Fruit fly (Drosophila melanogaster) whole organism, embryonic: ENCODE data around the gene CG4133.
A peak's percentile ranks its signal among the peaks of the same experiment; 100 is the strongest.

ENCODE experiments used
- ATbp ChIP-seq: fragments of 200-800 bp; sonication (Bioruptor generic); optimal IDR thresholded peaks from 2 replicates; lab custom pipeline; 2017; ENCODE audit warnings: missing biosample characterization, mild to moderate bottlenecking, missing genetic modification characterization, missing genetic modification reagents
- Abd-B ChIP-seq: fragments of 200-800 bp; sonication (Bioruptor generic); optimal IDR thresholded peaks from 2 replicates; lab custom pipeline; 2018; ENCODE audit warnings: missing biosample characterization, mild to moderate bottlenecking, missing genetic modification characterization, moderate library complexity
- Adf1 ChIP-seq: fragments of 200-800 bp; sonication (Bioruptor generic); IDR thresholded peaks from 2 replicates; pipeline ENCODE4 v1.3.6; 2022; ENCODE audit warnings: missing biosample characterization, missing genetic modification characterization
- Asciz ChIP-seq: fragments of 200-800 bp; sonication (Bioruptor generic); optimal IDR thresholded peaks from 2 replicates; lab custom pipeline; 2017; ENCODE audit warnings: missing biosample characterization, mild to moderate bottlenecking, missing genetic modification characterization, missing genetic modification reagents
- Atf6 ChIP-seq: fragments of 200-800 bp; sonication (Bioruptor generic); IDR thresholded peaks from 2 replicates; pipeline ENCODE4 v1.3.6; 2022; ENCODE audit warnings: missing biosample characterization, missing genetic modification characterization
- B-H1 ChIP-seq: fragments of 200-800 bp; sonication (Bioruptor generic); IDR thresholded peaks from 3 replicates; pipeline ENCODE4 v1.3.6; 2022; ENCODE audit warnings: missing biosample characterization, missing genetic modification characterization
- CG13123 ChIP-seq: fragments of 200-800 bp; sonication (Bioruptor generic); optimal IDR thresholded peaks from 2 replicates; lab custom pipeline; 2016; ENCODE audit warnings: missing biosample characterization, missing genetic modification characterization
- CG13296 ChIP-seq: fragments of 200-800 bp; sonication (Bioruptor generic); optimal IDR thresholded peaks from 3 replicates; lab custom pipeline; 2018; ENCODE audit warnings: missing biosample characterization, mild to moderate bottlenecking, missing genetic modification characterization
- CG14667 ChIP-seq: fragments of 200-800 bp; sonication (Bioruptor generic); IDR thresholded peaks from 2 replicates; pipeline ENCODE4 v1.3.6; 2022; ENCODE audit warnings: missing biosample characterization, missing genetic modification characterization
- CG16815 ChIP-seq: fragments of 200-800 bp; sonication (Bioruptor generic); optimal IDR thresholded peaks from 3 replicates; lab custom pipeline; 2017; ENCODE audit warnings: missing biosample characterization, mild to moderate bottlenecking, missing genetic modification characterization
- CG2875 ChIP-seq: fragments of 200-800 bp; sonication (Bioruptor generic); optimal IDR thresholded peaks from 2 replicates; lab custom pipeline; 2017; ENCODE audit warnings: missing biosample characterization, mild to moderate bottlenecking, missing genetic modification characterization, missing genetic modification reagents
- CG31388 ChIP-seq: fragments of 200-800 bp; sonication (Bioruptor generic); optimal IDR thresholded peaks from 2 replicates; lab custom pipeline; 2016; ENCODE audit warnings: missing biosample characterization, missing genetic modification characterization
- CG3163 ChIP-seq: fragments of 200-800 bp; sonication (Bioruptor generic); optimal IDR thresholded peaks from 3 replicates; lab custom pipeline; 2016; ENCODE audit warnings: missing biosample characterization, missing genetic modification characterization
- CG4360 ChIP-seq: fragments of 200-800 bp; sonication (Bioruptor generic); IDR thresholded peaks from 2 replicates; pipeline ENCODE4 v1.3.6; 2022; ENCODE audit warnings: missing biosample characterization, missing genetic modification characterization
- CG6765 ChIP-seq: fragments of 200-800 bp; sonication (Bioruptor generic); optimal IDR thresholded peaks from 3 replicates; lab custom pipeline; 2017; ENCODE audit warnings: missing biosample characterization, mild to moderate bottlenecking, missing genetic modification characterization
- CG6854 ChIP-seq: fragments of 200-800 bp; sonication (Bioruptor generic); optimal IDR thresholded peaks from 3 replicates; lab custom pipeline; 2017; ENCODE audit warnings: missing biosample characterization, mild to moderate bottlenecking, missing genetic modification characterization
- CG9727 ChIP-seq: fragments of 200-800 bp; sonication (Bioruptor generic); optimal IDR thresholded peaks from 3 replicates; lab custom pipeline; 2017; ENCODE audit warnings: missing biosample characterization, mild to moderate bottlenecking, missing genetic modification characterization
- Drgx ChIP-seq: fragments of 200-800 bp; sonication (Bioruptor generic); IDR thresholded peaks from 2 replicates; pipeline ENCODE4 v1.3.6; 2022; ENCODE audit warnings: missing biosample characterization, missing genetic modification characterization
- Fer2 ChIP-seq: fragments of 200-800 bp; sonication (Bioruptor generic); optimal IDR thresholded peaks from 2 replicates; lab custom pipeline; 2018; ENCODE audit warnings: missing biosample characterization, mild to moderate bottlenecking, missing genetic modification characterization, moderate library complexity
- Lpt ChIP-seq: fragments of >200 bp; optimal IDR thresholded peaks from 2 replicates; lab custom pipeline; 2018; ENCODE audit warnings: missing biosample characterization, missing genetic modification characterization
- MESR4 ChIP-seq: fragments of 200-800 bp; sonication (Bioruptor generic); optimal IDR thresholded peaks from 2 replicates; lab custom pipeline; 2018; ENCODE audit warnings: missing biosample characterization, mild to moderate bottlenecking, missing genetic modification characterization, moderate library complexity
- Med ChIP-seq: fragments of 200-800 bp; sonication (Bioruptor generic); peaks from one replicate; lab custom pipeline; 2016; ENCODE audit warnings: missing biosample characterization, missing genetic modification characterization, mild to moderate bottlenecking, inconsistent platforms, moderate library complexity
- Rx ChIP-seq: fragments of 200-800 bp; sonication (Bioruptor generic); IDR thresholded peaks from 2 replicates; pipeline ENCODE4 v1.3.6; 2022; ENCODE audit warnings: missing biosample characterization, missing genetic modification characterization
- Six4 ChIP-seq: fragments of 200-800 bp; sonication (Bioruptor generic); optimal IDR thresholded peaks from 2 replicates; lab custom pipeline; 2016; ENCODE audit warnings: missing biosample characterization, missing genetic modification characterization
- Sox100B ChIP-seq: fragments of 200-800 bp; sonication (Bioruptor generic); optimal IDR thresholded peaks from 3 replicates; lab custom pipeline; 2018; ENCODE audit warnings: missing biosample characterization, mild to moderate bottlenecking, missing genetic modification characterization
- Xrp1 ChIP-seq: fragments of 200-800 bp; sonication (Bioruptor generic); IDR thresholded peaks from 2 replicates; pipeline ENCODE4 v1.3.6; 2022; ENCODE audit warnings: missing biosample characterization, missing genetic modification characterization
- amos ChIP-seq: fragments of 200-800 bp; sonication (Bioruptor generic); IDR thresholded peaks from 2 replicates; pipeline ENCODE4 v1.3.6; 2022; ENCODE audit warnings: missing biosample characterization, missing genetic modification characterization; ENCODE audit not compliant: partially characterized antibody
- cato ChIP-seq: fragments of 200-800 bp; sonication (Bioruptor generic); optimal IDR thresholded peaks from 2 replicates; lab custom pipeline; 2016; ENCODE audit warnings: missing biosample characterization, missing genetic modification characterization, borderline replicate concordance
- cg ChIP-seq: fragments of 200-800 bp; sonication (Bioruptor generic); optimal IDR thresholded peaks from 3 replicates; lab custom pipeline; 2019; ENCODE audit warnings: missing biosample characterization, mild to moderate bottlenecking, missing genetic modification characterization, moderate library complexity
- chm ChIP-seq: fragments of 200-800 bp; sonication (Bioruptor generic); IDR thresholded peaks from 2 replicates; pipeline ENCODE4 v1.3.6; 2022; ENCODE audit warnings: missing biosample characterization, missing genetic modification characterization
- ci ChIP-seq: fragments of 200-800 bp; sonication (Bioruptor generic); IDR thresholded peaks from 3 replicates; pipeline ENCODE4 v1.3.6; 2022; ENCODE audit warnings: missing biosample characterization, missing genetic modification characterization
- corto ChIP-seq: fragments of 200-800 bp; sonication (Bioruptor generic); optimal IDR thresholded peaks from 2 replicates; lab custom pipeline; 2016; ENCODE audit warnings: missing biosample characterization, mild to moderate bottlenecking, missing genetic modification characterization, moderate library complexity
- crp ChIP-seq, 2 experiments: fragments of 200-800 bp; sonication (Bioruptor generic); optimal IDR thresholded peaks; 2 replicates in 1 of 2; 3 replicates in 1 of 2; lab custom pipeline; 2017; ENCODE audit warnings: missing biosample characterization in 2 of 2, missing genetic modification characterization in 2 of 2, mild to moderate bottlenecking in 1 of 2, moderate library complexity in 1 of 2
- dmrt11E ChIP-seq: fragments of 200-800 bp; sonication (Bioruptor generic); optimal IDR thresholded peaks from 3 replicates; lab custom pipeline; 2018; ENCODE audit warnings: missing biosample characterization, mild to moderate bottlenecking, missing genetic modification characterization, moderate library complexity
- ems ChIP-seq: fragments of 200-800 bp; sonication (Bioruptor generic); optimal IDR thresholded peaks from 3 replicates; lab custom pipeline; 2016; ENCODE audit warnings: missing biosample characterization, missing genetic modification characterization
- lbe ChIP-seq: fragments of 200-800 bp; sonication (Bioruptor generic); optimal IDR thresholded peaks from 2 replicates; lab custom pipeline; 2016; ENCODE audit warnings: missing biosample characterization, mild to moderate bottlenecking, missing genetic modification characterization
- maf-S ChIP-seq: fragments of 200-800 bp; sonication (Bioruptor generic); optimal IDR thresholded peaks from 2 replicates; lab custom pipeline; 2016; ENCODE audit warnings: missing biosample characterization, missing genetic modification characterization
- nom ChIP-seq: fragments of 200-800 bp; sonication (Bioruptor generic); optimal IDR thresholded peaks from 2 replicates; lab custom pipeline; 2017; ENCODE audit warnings: missing biosample characterization, missing genetic modification characterization, mild to moderate bottlenecking, moderate library complexity, missing genetic modification reagents
- otp ChIP-seq: fragments of 200-800 bp; sonication (Bioruptor generic); IDR thresholded peaks from 3 replicates; pipeline ENCODE4, ENCODE4 v1.3.6; 2022; ENCODE audit warnings: missing biosample characterization, missing genetic modification characterization
- p53 ChIP-seq: fragments of 200-800 bp; sonication (Bioruptor generic); optimal IDR thresholded peaks from 2 replicates; lab custom pipeline; 2016; ENCODE audit warnings: missing biosample characterization, missing genetic modification characterization
- prd ChIP-seq, 3 experiments: fragments of >200 bp in 2 of 3; fragments of 200-800 bp in 1 of 3; sonication (Bioruptor generic) in 1 of 3; optimal IDR thresholded peaks in 2 of 3; IDR thresholded peaks in 1 of 3; 2 replicates in 2 of 3; 3 replicates in 1 of 3; pipeline versions ENCODE4 v1.3.6 to Lab custom; 2017 to 2022; ENCODE audit warnings: missing biosample characterization in 1 of 3, missing genetic modification characterization in 1 of 3
- repo ChIP-seq: fragments of 200-800 bp; sonication (Bioruptor generic); optimal IDR thresholded peaks from 2 replicates; lab custom pipeline; 2016; ENCODE audit warnings: missing biosample characterization, missing genetic modification characterization
- shn ChIP-seq: fragments of 200-800 bp; sonication (Bioruptor generic); optimal IDR thresholded peaks from 3 replicates; lab custom pipeline; 2016; ENCODE audit warnings: missing biosample characterization, missing genetic modification characterization
- tap ChIP-seq: fragments of 200-800 bp; optimal IDR thresholded peaks from 3 replicates; lab custom pipeline; 2019; ENCODE audit warnings: missing biosample characterization, mild to moderate bottlenecking, missing genetic modification characterization, moderate library complexity
- zf30C ChIP-seq: fragments of 200-800 bp; sonication (Bioruptor generic); optimal IDR thresholded peaks from 3 replicates; lab custom pipeline; 2018; ENCODE audit warnings: missing biosample characterization, mild to moderate bottlenecking, missing genetic modification characterization

Gene CG4133

DNA sequence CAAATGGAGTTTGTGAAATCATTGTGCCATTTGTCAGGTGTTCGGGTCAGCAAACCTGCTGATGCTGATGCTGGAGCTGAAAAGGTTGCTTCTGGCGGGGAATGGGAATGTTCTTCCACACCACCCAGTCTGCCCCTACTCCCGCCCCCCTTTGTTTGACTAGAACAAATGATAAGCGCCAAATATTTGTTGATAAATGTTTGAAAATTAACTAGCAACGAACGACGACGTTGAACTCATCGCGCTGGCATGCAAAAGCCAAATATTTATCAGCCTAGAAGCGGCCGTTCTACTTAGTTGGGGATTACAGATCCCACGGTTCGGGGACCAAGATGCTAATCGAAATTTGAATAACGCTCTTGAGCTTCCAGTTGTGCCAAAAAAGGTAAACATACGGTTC lies 29.8 kb upstream of the CG4133 start (continued):
- TF ChIP-seq Atf6 (0 out of 2 replicates have a peak, but pooled peaks have one; percentile 18), CG6854 (GFP tag; lab: Kevin White, UChicago) (no peak), Asciz (GFP tag; lab: Kevin White, UChicago) (peak; percentile 44), corto (GFP tag; lab: Kevin White, UChicago) (no peak), Sox100B (no peak), CG3163 (GFP tag; lab: Kevin White, UChicago) (no peak), CG31388 (GFP tag; lab: Kevin White, UChicago) (no peak), CG6765 (GFP tag; lab: Kevin White, UChicago) (peak; percentile 30), CG14667 (GFP tag; lab: Robert Waterston, UW) (no peak), B-H1 (GFP tag; lab: Robert Waterston, UW) (no peak), CG13296 (GFP tag; lab: Kevin White, UChicago) (no peak), Abd-B (GFP tag; lab: Kevin White, UChicago) (no peak)
- TF ChIP-seq, all 482 proteins: peak for 45

DNA sequence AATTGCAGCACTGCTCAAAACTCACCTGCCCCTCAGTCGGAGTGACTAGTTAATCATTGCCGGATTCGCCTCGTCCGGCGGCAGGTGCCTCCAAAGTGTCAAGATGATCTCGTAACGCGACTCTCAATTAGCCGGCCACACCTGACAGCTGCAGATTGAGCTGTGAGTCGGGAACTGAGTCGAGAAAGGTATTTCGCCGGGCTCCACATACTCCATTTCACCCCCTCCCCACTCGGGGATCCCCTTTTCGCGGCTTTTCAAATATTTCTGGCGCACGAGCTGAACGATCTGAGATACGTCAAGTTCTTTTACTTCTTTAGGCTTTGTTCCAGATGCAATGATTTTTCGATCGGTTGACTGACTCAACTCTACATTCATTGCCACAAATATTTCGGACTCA lies 28.9 kb upstream of the CG4133 start:
- TF ChIP-seq repo (GFP tag; lab: Kevin White, UChicago): no peak
- TF ChIP-seq Med: peak; percentile 17
- TF ChIP-seq, all 482 proteins: peak for 1

DNA sequence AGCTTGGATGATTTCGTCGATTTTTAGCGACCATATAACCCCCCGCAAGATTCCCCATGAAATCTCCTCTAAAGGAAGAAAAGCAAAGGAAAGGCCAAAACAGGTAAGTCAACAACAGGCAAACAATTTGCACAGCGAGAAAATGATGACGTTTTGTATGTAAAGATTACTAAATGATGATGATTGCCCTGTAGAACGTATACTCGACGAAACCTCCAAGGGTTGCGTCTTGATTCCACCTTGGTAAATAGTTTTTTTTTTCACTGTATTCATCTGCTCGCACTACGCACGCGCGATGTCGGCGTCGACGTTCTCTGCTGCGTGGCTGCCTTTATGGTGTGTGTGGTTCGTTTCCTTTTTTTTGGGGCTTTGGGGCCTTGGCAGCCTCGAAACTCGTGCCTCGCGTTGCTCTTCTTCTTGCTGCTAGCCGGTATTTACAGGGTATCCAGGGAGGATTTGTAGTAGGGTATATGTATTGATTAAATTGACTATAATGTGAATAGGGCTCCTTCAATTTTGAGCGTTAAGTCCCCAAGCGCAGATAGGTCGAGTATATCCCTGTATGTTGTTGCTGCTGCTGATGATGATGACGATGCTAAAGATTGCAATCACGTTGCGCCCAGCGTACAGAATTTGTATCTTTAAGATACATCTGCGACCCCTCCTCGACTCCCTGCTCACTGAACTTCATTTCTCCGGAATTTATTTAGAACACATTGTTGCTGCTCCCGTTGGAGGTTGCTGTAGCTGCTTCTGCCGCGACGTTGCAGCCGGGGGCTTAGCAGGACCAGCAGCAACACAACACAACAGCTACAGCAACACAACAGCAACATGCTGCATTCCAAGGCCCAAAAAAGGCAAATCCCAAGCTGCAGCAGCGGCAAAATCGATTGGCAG lies 27.7 kb upstream of the CG4133 start:
- TF ChIP-seq Rx (0 out of 2 replicates have a peak, but pooled peaks have one; percentile 10), ci (GFP tag; lab: Robert Waterston, UW) (peak; percentile 66; the same call in 1 of the 3 replicates), ems (GFP tag; lab: Kevin White, UChicago) (no peak), p53 (GFP tag; lab: Kevin White, UChicago) (no peak), maf-S (GFP tag; lab: Kevin White, UChicago) (no peak), Xrp1 (GFP tag; lab: Robert Waterston, UW) (peak; percentile 71), Fer2 (tag; lab: Kevin White, UChicago) (no peak), CG16815 (GFP tag; lab: Kevin White, UChicago) (peak; percentile 16), shn (GFP tag; lab: Kevin White, UChicago) (peak; percentile 30), cato (no peak), prd (optimal IDR thresholded peaks at IDR 0.05; lab: Kevin White, UChicago) (no peak), prd (GFP tag; IDR thresholded peaks at IDR 0.05; lab: Robert Waterston, UW) (peak; percentile 62), CG13123 (no peak), lbe (GFP tag; lab: Kevin White, UChicago) (peak; percentile 86), chm (GFP tag; lab: Robert Waterston, UW) (peak; percentile 24; the same call in 1 of the 2 replicates), zf30C (GFP tag; lab: Kevin White, UChicago) (peak; percentile 71), nom (GFP tag; lab: Kevin White, UChicago) (peak; percentile 94), Lpt (GFP tag; lab: Kevin White, UChicago) (no peak), cg (GFP tag; lab: Kevin White, UChicago) (no peak), ATbp (peak; percentile 28), CG4360 (GFP tag; lab: Robert Waterston, UW) (no peak), CG9727 (GFP tag; lab: Kevin White, UChicago) (peak; percentile 21), CG2875 (GFP tag; lab: Kevin White, UChicago) (no peak), tap (tag; lab: Kevin White, UChicago) (no peak), amos (no peak), MESR4 (no peak), crp (GFP tag; optimal IDR thresholded peaks at IDR 0.05; lab: Kevin White, UChicago) (no peak), dmrt11E (peak; percentile 24), Six4 (no peak), Adf1 (GFP tag; lab: Robert Waterston, UW) (peak; percentile 28; the same call in 1 of the 2 replicates), Drgx (GFP tag; lab: Robert Waterston, UW) (peak; percentile 93), otp (GFP tag; lab: Robert Waterston, UW) (no peak)
